Worm (Caenorhabditis elegans) whole organism, L4 larva: ENCODE data around the gene C04G6.6.

Experiments used
- F37D6.2 ChIP-seq: sonication (generic microtip); optimal IDR thresholded peaks from 2 replicates; lab custom pipeline; 2016; ENCODE audit warnings: mild to moderate bottlenecking, missing genetic modification characterization, missing compliant biosample characterization
- F49E8.2 ChIP-seq: sonication (generic microtip); optimal IDR thresholded peaks from 2 replicates; lab custom pipeline; 2016; ENCODE audit warnings: missing compliant biosample characterization, mild to moderate bottlenecking, missing genetic modification characterization, borderline replicate concordance
- R02D3.7 ChIP-seq: fragments of 150-350 bp; sonication (generic microtip); optimal IDR thresholded peaks from 3 replicates; lab custom pipeline; 2014; ENCODE audit warnings: missing biosample characterization, missing genetic modification characterization
- Y48G9A.11 ChIP-seq: fragments of 200-800 bp; sonication (Bioruptor generic); IDR thresholded peaks from 2 replicates; pipeline ENCODE4 v1.3.6; 2022; ENCODE audit warnings: missing genetic modification reagents, missing genetic modification characterization, missing compliant biosample characterization
- ZK546.5 ChIP-seq, 2 experiments: sonication (generic microtip); optimal IDR thresholded peaks; 2 replicates each; lab custom pipeline; 2017; ENCODE audit warnings: missing biosample characterization in 2 of 2, missing genetic modification characterization in 2 of 2
- aly-2 ChIP-seq: sonication (generic microtip); optimal IDR thresholded peaks from 2 replicates; lab custom pipeline; 2018; ENCODE audit warnings: missing biosample characterization, missing genetic modification characterization
- ama-1 ChIP-seq: fragments of 150-350 bp; optimal IDR thresholded peaks from 2 replicates; lab custom pipeline; 2014; ENCODE audit warnings: inconsistent platforms, mixed read lengths
- arid-1 ChIP-seq: fragments of 200-800 bp; sonication (Bioruptor generic); conservative IDR thresholded peaks from 2 replicates; pipeline ENCODE4 v1.3.6; 2022; ENCODE audit warnings: missing genetic modification reagents, missing genetic modification characterization, missing compliant biosample characterization
- attf-4 ChIP-seq: sonication (generic microtip); optimal IDR thresholded peaks from 3 replicates; lab custom pipeline; 2017; ENCODE audit warnings: missing biosample characterization, missing genetic modification characterization
- ceh-32 ChIP-seq: sonication (generic microtip); optimal IDR thresholded peaks from 2 replicates; lab custom pipeline; 2016; ENCODE audit warnings: mild to moderate bottlenecking, missing genetic modification characterization, missing compliant biosample characterization; ENCODE audit not compliant: poor library complexity
- ceh-82 ChIP-seq: sonication (generic microtip); optimal IDR thresholded peaks from 2 replicates; lab custom pipeline; 2017; ENCODE audit warnings: missing biosample characterization, missing genetic modification characterization
- ctbp-1 ChIP-seq: fragments of 200-800 bp; sonication (Bioruptor generic); IDR thresholded peaks from 2 replicates; pipeline ENCODE4 v1.3.6; 2022; ENCODE audit warnings: missing genetic modification reagents, missing genetic modification characterization, missing compliant biosample characterization
- daf-16 ChIP-seq, 3 experiments: sonication (generic microtip); optimal IDR thresholded peaks; 2 replicates each; lab custom pipeline; 2016 to 2017; ENCODE audit warnings: missing genetic modification characterization in 3 of 3, missing genetic modification reagents in 3 of 3, mild to moderate bottlenecking in 2 of 3, missing compliant biosample characterization in 2 of 3, missing biosample characterization in 1 of 3, moderate library complexity in 1 of 3
- duxl-1 ChIP-seq: sonication (generic microtip); optimal IDR thresholded peaks from 2 replicates; lab custom pipeline; 2016; ENCODE audit warnings: mild to moderate bottlenecking, missing genetic modification characterization, moderate library complexity, missing compliant biosample characterization; ENCODE audit not compliant: poor library complexity
- dve-1 ChIP-seq: sonication (generic microtip); optimal IDR thresholded peaks from 2 replicates; lab custom pipeline; 2017; ENCODE audit warnings: antibody characterized with exemption, mild to moderate bottlenecking, missing genetic modification characterization, missing compliant biosample characterization; ENCODE audit not compliant: insufficient read depth
- fkh-10 ChIP-seq: fragments of 150-350 bp; optimal IDR thresholded peaks from 2 replicates; lab custom pipeline; 2014; ENCODE audit warnings: missing biosample characterization, missing genetic modification reagents, missing genetic modification characterization
- hif-1 ChIP-seq, 2 experiments: sonication (generic microtip); optimal IDR thresholded peaks; 2 replicates each; lab custom pipeline; 2016 to 2017; ENCODE audit warnings: missing compliant biosample characterization in 2 of 2, missing genetic modification characterization in 2 of 2, missing genetic modification reagents in 2 of 2, missing genotype in 2 of 2, mild to moderate bottlenecking in 1 of 2
- hlh-11 ChIP-seq: fragments of 200-800 bp; sonication (Bioruptor generic); optimal IDR thresholded peaks from 2 replicates; lab custom pipeline; 2018; ENCODE audit warnings: mild to moderate bottlenecking, missing genetic modification characterization, missing compliant biosample characterization
- jun-1 ChIP-seq: fragments of 150-350 bp; optimal IDR thresholded peaks from 2 replicates; lab custom pipeline; 2014; ENCODE audit warnings: missing biosample characterization, missing genetic modification reagents, missing genetic modification characterization
- lim-7 ChIP-seq: fragments of 200-800 bp; sonication (Bioruptor generic); IDR thresholded peaks from 2 replicates; pipeline ENCODE4 v1.3.6; 2022; ENCODE audit warnings: missing genetic modification characterization, missing compliant biosample characterization
- lin-15B ChIP-seq: fragments of 150-350 bp; sonication (generic microtip); optimal IDR thresholded peaks from 3 replicates; lab custom pipeline; 2014; ENCODE audit warnings: missing biosample characterization, missing genetic modification characterization
- lin-29 ChIP-seq: fragments of 200-800 bp; sonication (Bioruptor generic); IDR thresholded peaks from 2 replicates; pipeline ENCODE4 v1.3.6; 2022; ENCODE audit warnings: missing genetic modification reagents, missing genetic modification characterization, missing compliant biosample characterization
- lin-39 ChIP-seq: fragments of 150-350 bp; optimal IDR thresholded peaks from 2 replicates; lab custom pipeline; 2014; ENCODE audit warnings: missing biosample characterization, missing genetic modification reagents, missing genetic modification characterization
- madf-5 ChIP-seq, 2 experiments: fragments of 200-800 bp; sonication (Bioruptor generic); IDR thresholded peaks; 2 replicates each; pipeline ENCODE4 v1.3.6; 2022; ENCODE audit warnings: missing compliant biosample characterization in 2 of 2, missing genetic modification characterization in 2 of 2
- mep-1 ChIP-seq: fragments of 150-350 bp; sonication (generic microtip); optimal IDR thresholded peaks from 3 replicates; lab custom pipeline; 2014; ENCODE audit warnings: missing biosample characterization, missing genetic modification characterization
- mes-2 ChIP-seq: sonication (generic microtip); optimal IDR thresholded peaks from 2 replicates; lab custom pipeline; 2016; ENCODE audit warnings: missing genotype, mild to moderate bottlenecking, missing genetic modification characterization, missing compliant biosample characterization; ENCODE audit not compliant: poor library complexity, severe bottlenecking
- mxl-3 ChIP-seq: fragments of 200-800 bp; sonication (Bioruptor generic); optimal IDR thresholded peaks from 2 replicates; lab custom pipeline; 2018; ENCODE audit warnings: mild to moderate bottlenecking, missing genetic modification characterization, missing compliant biosample characterization
- nhr-11 ChIP-seq: fragments of 150-350 bp; optimal IDR thresholded peaks from 2 replicates; lab custom pipeline; 2014; ENCODE audit warnings: missing biosample characterization, missing genetic modification characterization
- nhr-28 ChIP-seq: fragments of 150-350 bp; optimal IDR thresholded peaks from 2 replicates; lab custom pipeline; 2014; ENCODE audit warnings: missing biosample characterization, missing genetic modification characterization
- nhr-41 ChIP-seq: fragments of 200-800 bp; sonication (Bioruptor generic); IDR thresholded peaks from 2 replicates; pipeline ENCODE4 v1.3.6; 2022; ENCODE audit warnings: missing genetic modification reagents, missing genetic modification characterization, missing compliant biosample characterization
- nhr-42 ChIP-seq: fragments of 200-800 bp; sonication (Bioruptor generic); IDR thresholded peaks from 2 replicates; pipeline ENCODE4 v1.3.6; 2022; ENCODE audit warnings: missing genetic modification characterization, missing compliant biosample characterization
- pha-4 ChIP-seq, 2 experiments: fragments of 150-350 bp in 1 of 2; fragments of 200-800 bp in 1 of 2; sonication (Bioruptor generic) in 1 of 2; IDR thresholded peaks in 1 of 2; optimal IDR thresholded peaks in 1 of 2; 2 replicates each; pipeline versions ENCODE4 v1.3.6 to Lab custom; 2014 to 2022; ENCODE audit warnings: missing genetic modification characterization in 2 of 2, missing genetic modification reagents in 2 of 2, missing biosample characterization in 1 of 2, missing compliant biosample characterization in 1 of 2
- php-3 ChIP-seq: fragments of 200-800 bp; sonication (Bioruptor generic); IDR thresholded peaks from 2 replicates; pipeline ENCODE4 v1.3.6; 2022; ENCODE audit warnings: missing genetic modification reagents, missing genetic modification characterization, missing compliant biosample characterization
- set-16 ChIP-seq: fragments of 200-800 bp; sonication (Bioruptor generic); IDR thresholded peaks from 2 replicates; pipeline ENCODE4 v1.3.6; 2022; ENCODE audit warnings: missing genetic modification reagents, missing genetic modification characterization, missing compliant biosample characterization
- snpc-1.2 ChIP-seq: fragments of 200-800 bp; sonication (Bioruptor generic); IDR thresholded peaks from 2 replicates; pipeline ENCODE4 v1.3.6; 2022; ENCODE audit warnings: missing genetic modification reagents, missing genetic modification characterization, missing compliant biosample characterization
- snpc-4 ChIP-seq: fragments of 150-350 bp; optimal IDR thresholded peaks from 2 replicates; lab custom pipeline; 2014; ENCODE audit warnings: missing biosample characterization, missing genetic modification characterization
- tra-1 ChIP-seq: fragments of 200-800 bp; sonication (Bioruptor generic); IDR thresholded peaks from 2 replicates; pipeline ENCODE4 v1.3.6; 2022; ENCODE audit warnings: missing genetic modification reagents, missing genetic modification characterization, missing compliant biosample characterization
- unc-130 ChIP-seq: sonication (generic microtip); optimal IDR thresholded peaks from 2 replicates; lab custom pipeline; 2016; ENCODE audit warnings: missing genetic modification reagents, missing genetic modification characterization, missing compliant biosample characterization
- unc-62 ChIP-seq, 3 experiments: fragments of 150-350 bp in 1 of 3; sonication (generic microtip); optimal IDR thresholded peaks in 2 of 3; peaks in 1 of 3; 1 replicate in 1 of 3; 2 replicates in 2 of 3; lab custom pipeline; 2014 to 2017; ENCODE audit warnings: missing biosample characterization in 3 of 3, missing genetic modification characterization in 3 of 3, missing genetic modification reagents in 3 of 3, missing genotype in 1 of 3
- zfp-3 ChIP-seq: fragments of 200-800 bp; sonication (Bioruptor generic); conservative IDR thresholded peaks from 2 replicates; pipeline ENCODE4 v1.3.6; 2022; ENCODE audit warnings: missing genetic modification reagents, missing genetic modification characterization, missing compliant biosample characterization
- ztf-11 ChIP-seq: fragments of 150-350 bp; optimal IDR thresholded peaks from 2 replicates; lab custom pipeline; 2014; ENCODE audit warnings: missing biosample characterization, missing genetic modification characterization

C04G6.6 gene

ce11 chrII:5099649-5100048 lies at the start of gene C04G6.6:
Gene C04G6.6 (minus strand): TSS chrII:5099749.
- TF ChIP-seq F37D6.2 (no peak), hif-1 (tag; optimal IDR thresholded peaks at IDR 0.05; lab: Kevin White, UChicago) (no peak), fkh-10 (GFP tag; lab: Kevin White, UChicago) (no peak), hlh-11 (no peak), dve-1 (tag; lab: Kevin White, UChicago) (no peak), ceh-82 (no peak), mep-1 (tag; lab: Kevin White, UChicago) (no peak), nhr-28 (no peak), ZK546.5 (tag; optimal IDR thresholded peaks at IDR 0.05; lab: Kevin White, UChicago) (no peak), ama-1 (lab: Kevin White, UChicago) (no peak), nhr-41 (GFP tag; lab: Robert Waterston, UW) (no peak), snpc-1.2 (GFP tag; lab: Robert Waterston, UW) (no peak), ctbp-1 (GFP tag; lab: Robert Waterston, UW) (no peak), unc-130 (no peak), madf-5 (GFP tag; IDR thresholded peaks at IDR 0.05; lab: Robert Waterston, UW) (no peak), Y48G9A.11 (GFP tag; lab: Robert Waterston, UW) (no peak), nhr-11 (tag; lab: Kevin White, UChicago) (no peak), unc-62 (GFP tag; optimal IDR thresholded peaks at IDR 0.05 in 1 of 2; lab: Kevin White, UChicago) (no peak), unc-62 (tag; optimal IDR thresholded peaks at IDR 0.05; lab: Kevin White, UChicago) (no peak)

- TF ChIP-seq F37D6.2 (no peak), set-16 (GFP tag; lab: Robert Waterston, UW) (no peak), ceh-32 (tag; lab: Kevin White, UChicago) (no peak), attf-4 (tag; lab: Kevin White, UChicago) (no peak), duxl-1 (tag; lab: Kevin White, UChicago) (no peak), mxl-3 (no peak), R02D3.7 (tag; lab: Kevin White, UChicago) (no peak), pha-4 (GFP tag; IDR thresholded peaks at IDR 0.05; lab: Robert Waterston, UW) (no peak), pha-4 (tag; optimal IDR thresholded peaks at IDR 0.05; lab: Kevin White, UChicago) (no peak), lin-39 (tag; lab: Kevin White, UChicago) (no peak), daf-16 (GFP tag; optimal IDR thresholded peaks at IDR 0.05; lab: Kevin White, UChicago) (no peak), daf-16 (tag; optimal IDR thresholded peaks at IDR 0.05; lab: Kevin White, UChicago) (no peak), nhr-42 (GFP tag; lab: Robert Waterston, UW) (no peak), php-3 (GFP tag; lab: Robert Waterston, UW) (no peak)
- TF ChIP-seq, all 104 proteins: peak for 0
Observed at ce11 chrII:5148349-5148748, 48.8 kb upstream of the C04G6.6 start, which contains the start of gene F58A6.5. Gene F58A6.5 (minus strand): TSS chrII:5148449.

ce11 chrII:5142619-5143018 lies 43.1 kb upstream of the C04G6.6 start, which contains the start of gene F58A6.1:
Gene F58A6.1 (plus strand): TSS chrII:5142919.
- TF ChIP-seq zfp-3 (GFP tag; lab: Robert Waterston, UW) (no peak), arid-1 (GFP tag; lab: Robert Waterston, UW) (no peak), ztf-11 (no peak), snpc-4 (tag; lab: Kevin White, UChicago) (no peak), php-3 (GFP tag; lab: Robert Waterston, UW) (no peak), R02D3.7 (tag; lab: Kevin White, UChicago) (no peak), mes-2 (no peak), lin-15B (no peak), F49E8.2 (tag; lab: Kevin White, UChicago) (no peak), lim-7 (GFP tag; lab: Robert Waterston, UW) (no peak), tra-1 (GFP tag; lab: Robert Waterston, UW) (no peak), jun-1 (tag; lab: Kevin White, UChicago) (no peak), lin-29 (GFP tag; lab: Robert Waterston, UW) (no peak), lin-39 (tag; lab: Kevin White, UChicago) (no peak), aly-2 (no peak)
